Worm (Caenorhabditis elegans) whole organism, L4/young adult: ENCODE data around the gene ceh-38.
A peak's percentile ranks its signal among the peaks of the same experiment; 100 is the strongest.
"Not testable (repeated sequence)": the region's sequence is repeated elsewhere in the genome, so short reads cannot be mapped to it uniquely, and the experiment has no call there.

Source experiments
- W03F9.2 ChIP-seq: fragments of 150-350 bp; optimal IDR thresholded peaks from 2 replicates; lab custom pipeline; 2014; ENCODE audit warnings: missing biosample characterization, missing genetic modification characterization
- dao-5 ChIP-seq: sonication (generic microtip); optimal IDR thresholded peaks from 2 replicates; lab custom pipeline; 2016; ENCODE audit warnings: missing genotype, missing genetic modification characterization, moderate library complexity, missing compliant biosample characterization
- him-1 ChIP-seq: sonication (generic microtip); optimal IDR thresholded peaks from 2 replicates; lab custom pipeline; 2016; ENCODE audit warnings: missing genotype, missing genetic modification reagents, missing genetic modification characterization, missing compliant biosample characterization

Gene ceh-38

DNA sequence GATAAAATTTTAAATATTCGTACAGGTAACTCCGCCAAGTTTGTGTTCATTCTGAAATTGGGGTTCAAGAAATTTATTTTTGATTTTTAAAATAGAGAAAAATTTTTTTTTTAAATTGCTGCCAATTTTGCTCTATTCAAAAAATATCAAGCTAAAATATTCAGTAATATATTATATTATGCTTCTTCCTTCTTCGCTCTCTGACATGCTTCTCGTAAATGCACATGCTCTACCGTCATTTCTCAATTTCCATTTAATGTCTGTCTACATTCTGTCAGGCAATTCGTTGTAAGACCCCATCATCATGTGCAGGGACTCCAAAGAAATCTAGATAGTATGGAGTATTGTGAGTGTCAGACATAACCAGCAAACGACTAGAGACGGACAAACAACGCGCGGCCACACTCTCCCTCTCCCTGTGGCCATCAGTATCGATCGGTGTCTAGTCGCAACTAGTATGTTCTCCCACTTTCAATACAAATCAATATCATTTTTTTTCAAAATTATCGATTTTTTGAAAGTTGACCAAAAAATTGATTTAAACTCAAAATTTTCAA lies at the start of gene ceh-38, which contains the start of gene malt-1:
TSS of gene ceh-38 (plus strand) at position 277 of the 557 bp plus-strand sequence.
TSS of gene malt-1 (minus strand) at position 51 of the 557 bp plus-strand sequence.
- TF ChIP-seq W03F9.2 (tag; lab: Kevin White, UChicago), result peak; percentile 89
- peak; percentile 10 for TF ChIP-seq dao-5
- peak; percentile 95 for TF ChIP-seq him-1 (tag; lab: Kevin White, UChicago)

DNA sequence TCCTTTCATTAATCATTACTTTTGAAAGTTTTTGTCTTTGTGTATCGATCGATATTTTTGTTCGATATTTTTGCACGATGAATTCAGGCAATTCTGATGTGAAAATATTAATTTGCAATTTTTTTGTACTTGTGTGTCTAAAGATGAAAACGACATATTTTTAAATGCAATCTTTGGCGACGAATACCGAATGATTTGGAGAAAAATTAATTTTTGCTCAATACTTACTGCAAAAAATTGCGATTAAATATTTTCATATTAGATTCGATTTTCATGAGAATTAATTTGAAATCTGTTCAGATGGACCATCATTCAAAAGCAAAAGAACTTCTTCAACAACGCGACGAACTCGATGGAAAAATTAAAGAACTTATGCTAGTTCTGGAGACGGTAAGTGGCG lies 49.5 kb upstream of the ceh-38 start, which contains the start of gene psmd-9:
TSS of gene psmd-9 (plus strand) at position 301 of the 400 bp plus-strand sequence.
- TF ChIP-seq W03F9.2 (tag; lab: Kevin White, UChicago) (no peak), dao-5 (no peak)

DNA sequence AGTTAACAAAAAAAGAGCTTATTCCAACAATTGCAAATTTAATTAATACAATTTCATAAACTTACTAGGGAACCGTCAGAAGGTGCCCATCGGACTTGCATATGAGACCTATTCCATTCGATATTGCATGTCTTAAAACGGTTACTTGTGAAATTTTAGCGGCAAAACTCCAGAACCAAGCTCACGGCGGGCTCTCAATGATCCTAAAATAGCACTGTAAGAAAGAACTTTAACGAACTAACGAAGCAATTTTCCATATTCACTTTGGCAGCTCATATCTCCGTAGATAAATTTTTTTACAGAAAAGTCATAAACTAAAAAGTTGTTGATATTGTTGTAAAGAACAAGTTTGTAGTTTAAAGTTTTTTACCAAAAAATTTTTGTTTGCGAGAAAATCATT lies 43.7 kb upstream of the ceh-38 start, which contains the start of gene B0252.3:
TSS of gene B0252.3 (minus strand) at position 101 of the 400 bp plus-strand sequence.
- TF ChIP-seq dao-5; W03F9.2 (tag; lab: Kevin White, UChicago); him-1 (tag; lab: Kevin White, UChicago): not testable (repeated sequence)

DNA sequence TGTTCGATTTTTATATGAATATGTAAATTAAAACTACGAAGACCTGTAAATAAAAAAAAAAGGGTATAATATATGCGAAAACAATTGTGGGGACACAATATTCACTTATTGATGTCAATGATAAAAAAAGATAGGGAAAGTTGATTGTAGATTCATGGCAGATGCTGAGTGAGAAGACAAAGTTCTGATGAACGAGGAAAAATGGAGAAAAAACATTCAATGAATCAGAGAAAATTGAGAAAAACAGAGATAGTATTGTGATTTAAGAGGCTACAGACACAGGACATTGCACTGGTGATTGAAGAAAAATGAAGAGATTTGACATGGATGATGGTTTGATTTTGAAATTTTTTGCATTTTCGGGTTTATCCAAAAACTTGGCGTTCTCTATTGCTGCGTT lies 42.6 kb upstream of the ceh-38 start:
- TF ChIP-seq dao-5 (no peak), W03F9.2 (tag; lab: Kevin White, UChicago) (no peak), him-1 (tag; lab: Kevin White, UChicago) (no peak)

DNA sequence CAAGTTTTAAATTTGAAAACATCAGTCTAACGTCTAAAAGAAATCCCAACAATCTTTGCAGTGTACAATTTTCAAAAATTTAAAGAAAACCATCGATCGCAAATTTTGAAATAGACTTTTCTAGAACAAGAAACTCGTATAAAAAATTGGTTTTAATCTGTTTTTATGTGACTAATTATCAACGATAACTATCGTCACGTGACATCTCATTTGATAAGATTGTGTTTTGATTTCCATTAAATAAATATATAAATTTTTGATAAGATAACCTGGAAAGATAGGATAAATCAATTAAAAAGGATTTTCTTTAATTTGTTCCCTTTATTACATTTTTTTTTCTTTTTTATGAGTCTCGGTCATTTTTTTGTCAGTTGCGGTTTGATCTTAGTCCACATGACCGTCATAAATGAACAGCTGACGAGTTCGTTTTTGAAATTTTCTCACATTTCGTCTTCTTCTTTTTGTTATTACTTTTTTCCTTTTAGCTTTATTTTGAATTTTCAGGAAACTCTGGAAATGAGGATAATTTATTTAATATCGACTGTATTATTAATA lies 41.7 kb upstream of the ceh-38 start, which contains the start of gene asm-1:
TSS of gene asm-1 (plus strand) at position 505 of the 555 bp plus-strand sequence.
- TF ChIP-seq W03F9.2 (tag; lab: Kevin White, UChicago) (no peak), him-1 (tag; lab: Kevin White, UChicago) (no peak), dao-5 (no peak)

DNA sequence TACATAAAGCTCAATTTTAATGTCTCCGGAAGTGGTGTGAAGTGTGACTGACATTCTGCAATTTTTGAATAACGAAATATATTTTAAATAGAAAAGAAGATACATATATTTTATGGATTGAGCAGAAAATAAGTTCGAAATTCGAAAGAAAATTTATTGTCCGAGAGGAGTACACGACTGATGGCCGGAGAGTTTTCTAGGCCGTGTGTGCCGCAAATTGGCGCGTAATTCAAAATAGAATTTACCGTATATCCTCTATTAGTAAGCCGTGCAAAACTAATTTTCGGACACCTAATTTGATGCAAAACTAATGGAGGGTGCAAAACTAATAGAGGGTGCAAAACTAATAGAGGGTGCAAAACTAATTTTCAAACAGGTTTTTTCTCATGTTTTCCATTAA lies 38.0 kb upstream of the ceh-38 start, which contains the start of gene cyn-10:
TSS of gene cyn-10 (minus strand) at position 57 of the 400 bp plus-strand sequence.
- peak; percentile 15 for TF ChIP-seq W03F9.2 (tag; lab: Kevin White, UChicago)
- no peak for TF ChIP-seq dao-5
- TF ChIP-seq him-1 (tag; lab: Kevin White, UChicago), result peak; percentile 42

DNA sequence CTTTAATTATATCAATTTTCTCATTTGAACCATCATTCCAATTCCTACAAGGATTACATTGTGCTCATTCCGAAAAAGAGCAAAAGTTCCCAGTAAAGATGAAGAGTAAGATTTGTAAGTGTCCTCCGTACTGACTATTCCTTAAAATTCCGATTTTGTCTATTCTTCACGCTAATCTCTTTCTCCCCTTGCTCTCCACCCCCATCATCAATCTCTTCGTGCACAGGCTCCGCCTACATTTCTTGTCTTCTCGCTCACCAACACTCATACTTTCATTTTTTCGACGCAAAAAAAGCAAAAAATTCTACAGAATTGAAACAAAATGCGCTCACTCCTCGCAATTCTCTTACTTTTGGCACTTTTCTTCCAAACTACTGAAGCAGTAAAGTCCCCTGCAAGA lies 35.5 kb upstream of the ceh-38 start, which contains the start of gene B0252.8:
TSS of gene B0252.8 (plus strand) at position 292 of the 400 bp plus-strand sequence.
- TF ChIP-seq him-1 (tag; lab: Kevin White, UChicago) (no peak), W03F9.2 (tag; lab: Kevin White, UChicago) (no peak), dao-5 (no peak)

DNA sequence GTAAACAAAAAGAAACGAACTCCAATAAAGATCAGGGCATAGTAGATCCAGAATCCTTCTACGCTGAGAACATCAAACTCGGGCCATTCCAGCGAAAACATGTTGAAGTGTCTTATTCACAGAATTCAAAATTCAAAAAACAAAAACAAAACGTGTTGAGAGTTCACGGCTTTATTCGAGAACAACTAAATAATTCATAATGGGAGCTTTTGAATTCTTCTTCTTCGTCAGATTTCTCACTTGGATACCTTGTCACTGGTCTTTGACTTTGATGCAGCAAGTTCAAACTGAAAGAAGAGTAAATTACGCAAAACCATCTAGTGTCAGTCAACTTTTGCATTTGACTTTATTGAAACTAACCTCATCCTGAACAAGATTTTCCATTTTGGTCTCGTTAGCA lies 33.6 kb upstream of the ceh-38 start, which contains the start of gene B0252.11:
TSS of gene B0252.11 (minus strand) at position 101 of the 400 bp plus-strand sequence.
- TF ChIP-seq him-1 (tag; lab: Kevin White, UChicago), result no peak
- TF ChIP-seq W03F9.2 (tag; lab: Kevin White, UChicago), result no peak

DNA sequence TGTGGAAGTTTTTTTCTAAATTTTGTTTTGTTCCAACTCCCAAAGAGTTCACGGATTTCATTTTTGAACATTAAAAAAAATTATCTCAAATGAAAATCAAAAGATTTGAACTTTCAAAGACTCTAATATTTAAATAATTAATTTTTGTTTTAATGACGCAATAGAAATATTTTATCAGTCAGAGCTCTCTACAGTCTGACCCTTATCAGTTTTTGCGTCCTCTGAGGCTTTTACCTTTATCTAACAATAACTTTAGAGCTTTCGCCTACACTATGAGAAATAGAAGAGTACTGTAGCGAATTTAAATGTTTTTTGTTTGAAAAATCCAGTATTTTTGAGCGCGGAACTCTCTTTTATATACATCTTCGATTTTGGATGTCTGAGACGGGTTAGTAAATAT lies 32.5 kb upstream of the ceh-38 start, which contains the start of gene B0252.5:
TSS of gene B0252.5 (minus strand) at position 17 of the 400 bp plus-strand sequence.
- no peak for TF ChIP-seq dao-5
- TF ChIP-seq W03F9.2 (tag; lab: Kevin White, UChicago), result no peak
- TF ChIP-seq him-1 (tag; lab: Kevin White, UChicago), result no peak

DNA sequence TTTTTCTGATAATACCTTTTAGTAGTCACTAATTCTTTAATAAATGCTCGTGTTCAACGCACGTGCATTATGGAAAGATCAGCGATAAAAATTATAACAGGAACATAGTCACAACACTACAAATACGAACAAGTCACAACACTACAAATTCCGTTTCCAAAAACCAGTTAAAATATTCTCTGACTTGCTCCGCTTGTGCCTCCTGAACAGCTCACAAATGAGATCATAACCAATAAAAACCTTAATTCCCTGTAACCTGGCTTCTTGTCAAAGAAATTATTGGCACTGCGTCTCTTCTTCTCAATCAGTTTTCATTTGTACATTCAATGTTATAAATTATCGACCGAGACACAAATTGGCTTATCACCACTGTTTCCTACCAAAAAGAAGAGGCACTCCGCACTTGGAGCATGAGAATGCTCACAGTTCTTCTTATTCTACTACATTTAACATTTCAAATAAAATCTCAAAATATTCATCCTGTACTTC lies 31.9 kb upstream of the ceh-38 start, which contains the start of gene B0252.1:
TSS of gene B0252.1 (plus strand) at position 318 of the 489 bp plus-strand sequence.
- TF ChIP-seq dao-5 (no peak), him-1 (tag; lab: Kevin White, UChicago) (no peak), W03F9.2 (tag; lab: Kevin White, UChicago) (no peak)

DNA sequence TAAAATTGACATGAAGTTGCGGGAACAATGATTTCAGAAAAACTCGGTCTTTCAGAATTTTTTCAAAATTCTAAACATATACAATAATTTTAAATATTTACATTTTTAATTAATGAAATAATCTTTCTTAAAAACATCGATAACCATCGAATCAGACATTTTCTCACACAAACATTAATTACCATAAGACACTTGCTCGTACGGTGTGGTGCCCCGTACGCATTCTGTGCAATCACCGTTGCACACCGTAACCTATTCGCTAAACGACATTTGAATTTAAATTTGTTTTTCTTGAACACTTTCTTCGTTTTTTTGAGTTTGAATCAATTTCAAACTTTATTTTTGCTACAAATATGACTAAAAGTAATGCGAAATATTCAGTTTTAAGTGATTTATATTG lies 27.5 kb upstream of the ceh-38 start:
- no peak for TF ChIP-seq dao-5
- no peak for TF ChIP-seq him-1 (tag; lab: Kevin White, UChicago)
- no peak for TF ChIP-seq W03F9.2 (tag; lab: Kevin White, UChicago)

DNA sequence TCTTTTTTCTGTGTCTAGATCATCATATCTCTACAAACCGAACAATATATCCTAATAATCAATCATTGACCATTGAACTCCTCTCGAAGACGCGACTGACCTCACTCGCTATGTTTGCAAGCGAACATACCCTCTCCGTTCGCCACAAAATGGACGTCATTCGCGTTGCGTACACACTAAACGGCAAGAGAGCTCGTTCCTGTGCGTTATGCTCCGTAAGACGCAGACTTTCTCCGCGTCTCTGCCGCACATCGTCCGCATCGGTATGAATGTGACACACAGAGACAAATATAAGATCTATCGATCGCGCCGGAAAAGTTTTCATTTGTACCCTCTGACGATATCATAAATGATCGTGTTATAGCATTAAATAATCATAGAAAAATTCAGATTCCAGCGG lies 25.3 kb upstream of the ceh-38 start:
- TF ChIP-seq W03F9.2 (tag; lab: Kevin White, UChicago), result no peak
- TF ChIP-seq dao-5, result no peak
- TF ChIP-seq him-1 (tag; lab: Kevin White, UChicago), result no peak

DNA sequence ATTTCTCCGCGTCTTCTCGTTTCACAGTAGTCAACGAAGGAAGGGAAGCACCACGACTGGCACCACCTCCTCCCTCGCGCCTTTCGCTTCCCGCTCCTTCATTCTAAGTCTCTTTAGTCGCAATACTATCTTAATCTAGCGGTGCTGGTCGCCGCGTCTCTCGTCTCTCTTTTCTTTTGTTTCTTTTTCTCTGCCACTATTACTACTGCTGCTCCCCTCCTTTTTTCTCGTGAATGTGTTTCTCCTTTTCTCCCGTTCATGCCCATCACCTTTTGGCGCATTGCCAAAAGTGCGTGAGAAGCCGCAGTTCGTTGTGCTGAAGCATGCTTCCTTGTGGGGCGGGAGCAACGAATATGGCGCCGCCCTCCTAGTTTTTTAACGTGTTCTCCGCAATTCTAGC lies 24.8 kb upstream of the ceh-38 start:
- peak; percentile 26 for TF ChIP-seq dao-5
- peak; percentile 66 for TF ChIP-seq him-1 (tag; lab: Kevin White, UChicago)
- peak; percentile 51 for TF ChIP-seq W03F9.2 (tag; lab: Kevin White, UChicago)

DNA sequence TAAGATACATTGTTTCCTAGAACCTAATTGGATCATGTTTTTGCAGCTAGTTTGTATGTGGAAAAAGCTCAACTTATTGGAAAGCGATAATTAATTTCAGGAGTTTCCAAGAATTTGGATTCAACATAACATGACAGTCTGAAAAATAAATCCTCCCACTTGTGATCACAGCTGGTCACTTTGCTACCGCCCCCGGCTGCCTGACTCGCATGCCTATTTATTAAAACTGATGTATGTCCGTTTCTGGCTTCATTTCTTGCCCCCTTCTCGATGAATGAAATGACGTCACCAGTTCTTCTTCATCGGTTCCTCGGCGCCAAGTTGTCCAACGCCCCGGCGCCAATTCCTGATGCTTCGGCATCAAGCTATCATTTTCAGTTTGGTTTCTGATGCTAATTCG lies 24.3 kb upstream of the ceh-38 start:
- TF ChIP-seq W03F9.2 (tag; lab: Kevin White, UChicago) (no peak), dao-5 (no peak), him-1 (tag; lab: Kevin White, UChicago) (no peak)
